Worm (Caenorhabditis elegans): ENCODE measurements around the gene F53A9.8.

DNA sequence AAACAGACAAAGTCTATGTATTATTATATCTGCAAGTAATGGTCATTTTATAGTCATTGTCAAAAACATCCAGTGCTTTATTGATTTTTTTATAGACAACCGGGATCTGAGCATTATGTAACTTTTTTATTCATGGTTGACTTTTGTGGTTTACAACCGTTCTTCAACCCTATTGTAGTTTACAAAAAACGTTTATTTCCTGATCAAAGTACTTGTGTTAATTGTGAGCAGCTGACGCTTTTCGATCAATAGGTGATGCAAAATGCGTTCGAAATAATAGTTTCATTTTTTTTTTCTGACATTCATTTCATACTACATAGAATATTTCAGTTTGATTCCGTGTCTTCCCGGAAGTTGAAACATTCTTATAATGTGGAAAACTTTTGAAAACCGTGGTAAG lies 45.9 kb downstream of the F53A9.8 start, which contains the start of the genes K09E2.2 and K09E2.3:
- TF ChIP-seq ztf-23 (GFP tag; IDR thresholded peaks at IDR 0.05) (no peak), ref-1 (GFP tag; conservative IDR thresholded peaks at IDR 0.05) (no peak), cog-1 (tag; optimal IDR thresholded peaks at IDR 0.05) (no peak), tab-1 (GFP tag; IDR thresholded peaks at IDR 0.05) (no peak), T22C8.4 (GFP tag; IDR thresholded peaks at IDR 0.05) (no peak), med-1 (GFP tag; optimal IDR thresholded peaks at IDR 0.05; ENCODE audit: insufficient read depth) (no peak)
